Fruit fly (Drosophila melanogaster) whole organism: ENCODE data around the gene CG14455.

ENCODE experiments used
- CG8478 ChIP-seq: fragments of >200 bp; optimal IDR thresholded peaks from 2 replicates; lab custom pipeline; 2018; ENCODE audit warnings: inconsistent platforms
- Dll ChIP-seq: fragments of >200 bp; optimal IDR thresholded peaks from 2 replicates; lab custom pipeline; 2017
- pan ChIP-seq: fragments of >200 bp; optimal IDR thresholded peaks from 2 replicates; lab custom pipeline; 2017
- psq ChIP-seq: fragments of >200 bp; optimal IDR thresholded peaks from 2 replicates; lab custom pipeline; 2017
- usp ChIP-seq: fragments of >200 bp; optimal IDR thresholded peaks from 2 replicates; lab custom pipeline; 2017; ENCODE audit warnings: missing biosample characterization, missing genetic modification characterization, mixed read lengths

DNA sequence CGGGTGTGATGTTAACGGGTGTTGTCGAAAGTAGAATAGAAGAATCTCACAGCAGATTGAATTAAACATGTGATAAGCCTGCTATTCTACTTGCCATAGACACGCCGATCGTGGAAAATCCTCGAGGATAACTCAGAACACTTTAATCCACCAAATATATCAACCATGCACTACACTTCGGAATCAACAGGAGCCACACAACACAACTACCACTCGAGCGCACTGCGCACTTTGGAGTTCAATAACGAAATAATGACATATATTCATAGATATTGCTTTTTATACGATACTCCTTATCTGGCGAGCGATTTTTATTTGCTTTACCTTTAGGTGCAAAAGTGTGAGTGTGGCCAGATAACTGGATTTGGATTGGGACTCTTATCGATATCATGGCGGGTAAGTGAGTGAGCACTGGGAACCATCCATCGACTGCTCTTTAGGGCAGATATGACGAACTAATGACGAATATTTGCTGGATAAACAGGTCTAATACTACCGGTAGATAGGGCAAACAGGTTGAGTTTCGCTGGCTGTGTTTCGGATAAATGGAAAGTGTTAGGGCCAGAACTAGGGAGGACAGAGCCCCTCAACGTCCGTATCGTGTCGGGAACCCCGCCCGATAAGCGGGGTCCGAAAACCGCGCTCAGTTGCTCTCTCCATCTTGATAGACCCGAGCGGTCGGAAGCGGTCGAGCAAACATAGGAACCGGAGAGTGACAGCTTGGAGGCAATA lies 17.4 kb downstream of the CG14455 start, which contains the start of gene Jhbp6:
- TF ChIP-seq Dll (lab: Kevin White, UChicago), result no peak
- TF ChIP-seq CG8478, result no peak
- TF ChIP-seq pan (lab: Kevin White, UChicago), result no peak
- no peak for TF ChIP-seq psq (lab: Kevin White, UChicago)
- no peak for TF ChIP-seq usp (GFP tag; lab: Kevin White, UChicago)
